Worm (Caenorhabditis elegans) whole organism, late embryonic: ENCODE measurements around the gene clec-47.

Experiments
- F13H6.1 ChIP-seq: sonication (generic microtip); optimal IDR thresholded peaks from 2 replicates; lab custom pipeline; 2016; ENCODE audit warnings: missing genetic modification characterization, missing compliant biosample characterization
- K02D7.2 ChIP-seq: sonication (generic microtip); optimal IDR thresholded peaks from 2 replicates; lab custom pipeline; 2017; ENCODE audit warnings: mild to moderate bottlenecking, missing genetic modification characterization, missing compliant biosample characterization
- K09A11.1 ChIP-seq: sonication (generic microtip); optimal IDR thresholded peaks from 2 replicates; lab custom pipeline; 2017; ENCODE audit warnings: antibody characterized with exemption, mild to moderate bottlenecking, missing genetic modification characterization, missing compliant biosample characterization; ENCODE audit not compliant: insufficient read depth
- ahr-1 ChIP-seq: sonication (generic microtip); optimal IDR thresholded peaks from 2 replicates; lab custom pipeline; 2016; ENCODE audit warnings: missing genetic modification characterization, missing compliant biosample characterization
- ceh-18 ChIP-seq: sonication (generic microtip); optimal IDR thresholded peaks from 2 replicates; lab custom pipeline; 2016; ENCODE audit warnings: missing genetic modification characterization, missing compliant biosample characterization
- dve-1 ChIP-seq: sonication (generic microtip); optimal IDR thresholded peaks from 2 replicates; lab custom pipeline; 2017; ENCODE audit warnings: antibody characterized with exemption, mild to moderate bottlenecking, missing genetic modification characterization, missing compliant biosample characterization
- eyg-1 ChIP-seq: sonication (generic microtip); optimal IDR thresholded peaks from 2 replicates; lab custom pipeline; 2016; ENCODE audit warnings: missing genotype, missing genetic modification characterization, missing compliant biosample characterization
- fax-1 ChIP-seq: sonication (generic microtip); optimal IDR thresholded peaks from 2 replicates; lab custom pipeline; 2016; ENCODE audit warnings: missing genotype, missing genetic modification characterization, missing compliant biosample characterization
- fkh-10 ChIP-seq: fragments of 150-350 bp; optimal IDR thresholded peaks from 2 replicates; lab custom pipeline; 2014; ENCODE audit warnings: missing biosample characterization, missing genetic modification reagents, missing genetic modification characterization
- fkh-6 ChIP-seq: sonication (generic microtip); optimal IDR thresholded peaks from 2 replicates; lab custom pipeline; 2016; ENCODE audit warnings: missing genetic modification characterization, missing compliant biosample characterization
- hlh-30 ChIP-seq: sonication (generic microtip); optimal IDR thresholded peaks from 2 replicates; lab custom pipeline; 2017; ENCODE audit warnings: antibody characterized with exemption, missing genetic modification characterization, missing compliant biosample characterization; ENCODE audit not compliant: insufficient read depth
- lin-11 ChIP-seq: fragments of 200-800 bp; sonication (Bioruptor generic); optimal IDR thresholded peaks from 2 replicates; lab custom pipeline; 2018; ENCODE audit warnings: mild to moderate bottlenecking, missing genetic modification characterization, missing compliant biosample characterization
- madf-2 ChIP-seq: sonication (generic microtip); optimal IDR thresholded peaks from 2 replicates; lab custom pipeline; 2017; ENCODE audit warnings: missing genetic modification characterization, missing compliant biosample characterization
- nhr-11 ChIP-seq: fragments of 150-350 bp; optimal IDR thresholded peaks from 2 replicates; lab custom pipeline; 2014; ENCODE audit warnings: missing biosample characterization, missing genetic modification characterization
- nhr-232 ChIP-seq: sonication (generic microtip); optimal IDR thresholded peaks from 2 replicates; lab custom pipeline; 2016; ENCODE audit warnings: missing genetic modification characterization, missing compliant biosample characterization
- npax-4 ChIP-seq: sonication (generic microtip); optimal IDR thresholded peaks from 2 replicates; lab custom pipeline; 2016; ENCODE audit warnings: missing genetic modification characterization, missing compliant biosample characterization
- pat-9 ChIP-seq: fragments of 200-800 bp; sonication (Bioruptor generic); optimal IDR thresholded peaks from 2 replicates; lab custom pipeline; 2018; ENCODE audit warnings: mild to moderate bottlenecking, missing genetic modification characterization, moderate library complexity, missing compliant biosample characterization
- pax-1 ChIP-seq: fragments of 150-350 bp; optimal IDR thresholded peaks from 2 replicates; lab custom pipeline; 2014; ENCODE audit warnings: missing biosample characterization, missing genetic modification characterization
- pha-2 ChIP-seq: sonication (generic microtip); optimal IDR thresholded peaks from 2 replicates; lab custom pipeline; 2017; ENCODE audit warnings: mild to moderate bottlenecking, missing genetic modification characterization, missing compliant biosample characterization
- pha-4 ChIP-seq: fragments of 150-350 bp; optimal IDR thresholded peaks from 2 replicates; lab custom pipeline; 2018; ENCODE audit warnings: missing biosample characterization, missing genetic modification reagents, missing genetic modification characterization
- pqm-1 ChIP-seq: sonication (generic microtip); optimal IDR thresholded peaks from 2 replicates; lab custom pipeline; 2016; ENCODE audit warnings: missing genetic modification characterization, missing compliant biosample characterization
- pros-1 ChIP-seq: fragments of 150-350 bp; optimal IDR thresholded peaks from 2 replicates; lab custom pipeline; 2014; ENCODE audit warnings: missing biosample characterization, missing genetic modification reagents, missing genetic modification characterization
- sox-4 ChIP-seq: sonication (generic microtip); optimal IDR thresholded peaks from 2 replicates; lab custom pipeline; 2017; ENCODE audit warnings: mild to moderate bottlenecking, missing genetic modification characterization, inconsistent platforms, missing compliant biosample characterization
- zip-5 ChIP-seq: sonication (generic microtip); optimal IDR thresholded peaks from 2 replicates; lab custom pipeline; 2016; ENCODE audit warnings: missing genetic modification characterization, missing compliant biosample characterization
- ztf-16 ChIP-seq: sonication (generic microtip); optimal IDR thresholded peaks from 2 replicates; lab custom pipeline; 2017; ENCODE audit warnings: missing genetic modification characterization, missing compliant biosample characterization

clec-47 gene

DNA sequence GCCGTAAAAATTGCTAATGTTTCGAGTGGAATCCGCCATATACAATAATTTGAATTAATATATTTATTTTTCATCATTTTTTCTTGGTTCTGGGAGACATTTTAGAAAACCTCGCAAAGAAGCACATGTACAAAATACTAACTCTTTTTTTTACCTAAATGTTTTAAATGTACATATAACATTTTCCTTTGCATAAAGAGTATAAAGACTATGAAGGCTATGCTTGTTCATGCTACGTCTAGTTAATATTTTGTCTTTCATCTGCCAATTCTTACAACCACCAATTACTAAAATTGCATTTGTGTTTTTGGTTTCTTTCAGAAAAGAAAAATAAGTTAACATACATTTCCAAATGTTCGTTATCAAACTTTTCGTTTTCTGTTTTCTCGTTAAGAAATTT lies 45.8 kb downstream of the clec-47 start, which contains the start of gene irld-25:
Gene irld-25 (plus strand): TSS at position 301 of the 400 bp plus-strand sequence.
- TF ChIP-seq K02D7.2 (no peak), zip-5 (tag; lab: Kevin White, UChicago) (no peak), ceh-18 (no peak), nhr-232 (no peak), ztf-16 (tag; lab: Kevin White, UChicago) (no peak), fkh-10 (GFP tag; lab: Kevin White, UChicago) (no peak), ahr-1 (tag; lab: Kevin White, UChicago) (no peak), fkh-6 (tag; lab: Kevin White, UChicago) (no peak), pax-1 (tag; lab: Kevin White, UChicago) (no peak), pha-4 (tag; lab: Kevin White, UChicago) (no peak), madf-2 (tag; lab: Kevin White, UChicago) (no peak), lin-11 (tag; lab: Kevin White, UChicago) (no peak), pros-1 (tag; lab: Kevin White, UChicago) (no peak), pqm-1 (tag; lab: Kevin White, UChicago) (no peak), eyg-1 (no peak), npax-4 (tag; lab: Kevin White, UChicago) (no peak)

DNA sequence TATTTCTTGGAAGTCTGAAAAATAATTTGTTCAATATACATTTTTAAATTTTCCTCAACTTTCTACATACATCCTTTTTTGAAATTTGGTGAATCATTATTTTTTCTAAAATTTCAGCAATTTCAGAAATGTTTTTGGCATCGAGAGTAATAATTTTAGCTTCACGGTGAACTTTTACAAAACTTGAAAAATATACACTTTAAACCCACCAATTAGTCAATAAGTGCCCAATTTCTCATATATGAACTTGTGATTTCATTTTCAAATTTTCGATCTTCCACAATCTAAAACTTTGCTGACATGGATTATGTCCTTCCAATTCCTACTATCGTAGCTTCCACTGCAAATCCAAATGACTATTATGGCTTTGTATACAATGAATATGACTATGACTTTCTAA lies 48.1 kb downstream of the clec-47 start, which contains the start of gene srw-24:
Gene srw-24 (plus strand): TSS at position 301 of the 400 bp plus-strand sequence.
- TF ChIP-seq hlh-30 (tag; lab: Kevin White, UChicago) (no peak), F13H6.1 (no peak), ceh-18 (no peak), dve-1 (tag; lab: Kevin White, UChicago) (no peak), K09A11.1 (tag; lab: Kevin White, UChicago) (no peak), zip-5 (tag; lab: Kevin White, UChicago) (no peak), fax-1 (tag; lab: Kevin White, UChicago) (no peak), pat-9 (no peak), fkh-10 (GFP tag; lab: Kevin White, UChicago) (no peak), ztf-16 (tag; lab: Kevin White, UChicago) (no peak), K02D7.2 (no peak), sox-4 (tag; lab: Kevin White, UChicago) (no peak), pha-2 (no peak), nhr-232 (no peak), nhr-11 (no peak)
- TF ChIP-seq, all 69 proteins: peak for 0

DNA sequence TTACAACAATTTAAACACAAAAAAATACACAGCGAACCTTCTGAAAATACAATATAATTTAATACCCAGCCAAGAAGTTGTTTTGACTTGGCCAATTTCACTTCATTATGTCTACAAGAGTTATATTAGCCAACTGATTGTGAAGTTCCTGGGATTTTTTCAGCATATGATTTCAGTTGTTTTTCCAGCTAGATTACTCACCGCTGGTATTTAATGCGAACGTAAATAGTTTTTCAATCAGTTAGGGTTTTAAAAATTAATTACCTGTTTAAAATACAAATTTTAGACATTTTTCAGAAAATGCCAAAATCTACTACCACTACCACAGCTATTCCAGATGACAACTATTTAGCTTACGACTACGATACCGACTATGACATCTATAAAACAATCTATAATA lies 50.1 kb downstream of the clec-47 start, which contains the start of gene srw-14:
Gene srw-14 (plus strand): TSS at position 301 of the 400 bp plus-strand sequence.
- no peak for TF ChIP-seq fkh-10 (GFP tag; lab: Kevin White, UChicago)
- TF ChIP-seq F13H6.1: no peak
- TF ChIP-seq, all 69 proteins: peak for 0
